Worm (Caenorhabditis elegans): Measurements from ENCODE around the gene tasp-1.

- TF ChIP-seq aly-2 (tag; optimal IDR thresholded peaks at IDR 0.05) (no peak), snpc-1.2 (GFP tag; IDR thresholded peaks at IDR 0.05) (no peak), dpl-1 (GFP tag; optimal IDR thresholded peaks at IDR 0.05) (peak; percentile 60), nhr-76 (tag; optimal IDR thresholded peaks at IDR 0.05) (no peak), ceh-82 (tag; optimal IDR thresholded peaks at IDR 0.05) (no peak), daf-16 (GFP tag; optimal IDR thresholded peaks at IDR 0.05) (no peak), daf-16 (tag; optimal IDR thresholded peaks at IDR 0.05) (peak; percentile 4), lin-13 (GFP tag; optimal IDR thresholded peaks at IDR 0.05) (no peak)
Observed at ce11 chrIII:10739902-10740301, 19.2 kb upstream of the tasp-1 start.
